Fruit fly (Drosophila melanogaster): Measurements from ENCODE around the gene CG14968.

The CG14968 gene

dm6 chr3L:3249997-3250774, 52.7 kb downstream of the CG14968 start (continued):
- TF ChIP-seq CG17186 (GFP tag; optimal IDR thresholded peaks at IDR 0.05), result peak; percentile 87
- TF ChIP-seq Poxn (GFP tag; IDR thresholded peaks at IDR 0.05), result peak; percentile 58; the same call in 1 of the 2 replicates
- peak; percentile 65 for TF ChIP-seq p53 (GFP tag; optimal IDR thresholded peaks at IDR 0.05)
- peak; percentile 89 for TF ChIP-seq CG6689 (GFP tag; IDR thresholded peaks at IDR 0.05)
- TF ChIP-seq HHEX (GFP tag; optimal IDR thresholded peaks at IDR 0.05), result peak; percentile 93
- TF ChIP-seq danr (GFP tag; IDR thresholded peaks at IDR 0.05), result peak; percentile 83
- no peak for TF ChIP-seq hb (GFP tag; IDR thresholded peaks at IDR 0.05; ENCODE audit: partially characterized antibody)
- peak; percentile 92 for TF ChIP-seq pnt (GFP tag; optimal IDR thresholded peaks at IDR 0.05)
- TF ChIP-seq Opbp (GFP tag; IDR thresholded peaks at IDR 0.05; ENCODE audit: partially characterized antibody), result no peak
- TF ChIP-seq luna (GFP tag; optimal IDR thresholded peaks at IDR 0.05), result peak; percentile 78
- TF ChIP-seq Hsf (GFP tag; optimal IDR thresholded peaks at IDR 0.05), result peak; percentile 97
- TF ChIP-seq CG33213 (GFP tag; optimal IDR thresholded peaks at IDR 0.05), result peak; percentile 87
- TF ChIP-seq Kr (GFP tag; optimal IDR thresholded peaks at IDR 0.05), result peak; percentile 15
- peak; percentile 83 for TF ChIP-seq CG30020 (tag; optimal IDR thresholded peaks at IDR 0.05)
- TF ChIP-seq Mad (GFP tag; optimal IDR thresholded peaks at IDR 0.05), result peak; percentile 92
- peak; percentile 77 for TF ChIP-seq otp (GFP tag; IDR thresholded peaks at IDR 0.05)
- TF ChIP-seq Scr (GFP tag; IDR thresholded peaks at IDR 0.05; ENCODE audit: partially characterized antibody), result no peak
- peak; percentile 60; the same call in 2 of the 3 replicates for TF ChIP-seq CG14050 (GFP tag; IDR thresholded peaks at IDR 0.05)
- TF ChIP-seq TFAM (GFP tag; optimal IDR thresholded peaks at IDR 0.05), result peak; percentile 71
- TF ChIP-seq CG10209 (GFP tag; optimal IDR thresholded peaks at IDR 0.05), result peak; percentile 97
- TF ChIP-seq CG9215 (GFP tag; IDR thresholded peaks at IDR 0.05), result peak; percentile 87
- TF ChIP-seq Antp (GFP tag; optimal IDR thresholded peaks at IDR 0.05), result peak; percentile 89
- peak; percentile 54; the same call in 1 of the 2 replicates for TF ChIP-seq E2f2 (GFP tag; IDR thresholded peaks at IDR 0.05)
- TF ChIP-seq Sox100B (GFP tag; optimal IDR thresholded peaks at IDR 0.05), result peak; percentile 98
- peak; percentile 94 for TF ChIP-seq CG12236 (GFP tag; optimal IDR thresholded peaks at IDR 0.05)
- no peak for TF ChIP-seq CG2199 (GFP tag; IDR thresholded peaks at IDR 0.05)
- TF ChIP-seq Rx (GFP tag; IDR thresholded peaks at IDR 0.05), result peak; percentile 36; the same call in 1 of the 2 replicates
- peak; percentile 92 for TF ChIP-seq CG12744 (GFP tag; optimal IDR thresholded peaks at IDR 0.05)
- peak; percentile 97 for TF ChIP-seq Oli (tag; optimal IDR thresholded peaks at IDR 0.05)
- no peak for TF ChIP-seq Lpt (GFP tag; optimal IDR thresholded peaks at IDR 0.05)
- TF ChIP-seq HLH54F (GFP tag; optimal IDR thresholded peaks at IDR 0.05), result peak; percentile 95
- peak; percentile 88 for TF ChIP-seq CG4854 (GFP tag; optimal IDR thresholded peaks at IDR 0.05)
- TF ChIP-seq CG10654 (GFP tag; optimal IDR thresholded peaks at IDR 0.05), result peak; percentile 83
- TF ChIP-seq cwo (GFP tag; optimal IDR thresholded peaks at IDR 0.05), result peak; percentile 90
- peak; percentile 95 for TF ChIP-seq CG12104 (GFP tag; optimal IDR thresholded peaks at IDR 0.05)
- peak; percentile 97 for TF ChIP-seq CG2678 (tag; optimal IDR thresholded peaks at IDR 0.05)
- peak; percentile 70 for TF ChIP-seq Deaf1 (tag; optimal IDR thresholded peaks at IDR 0.05)
- peak; percentile 45 for TF ChIP-seq ac (GFP tag; optimal IDR thresholded peaks at IDR 0.05)
- TF ChIP-seq C15 (GFP tag; IDR thresholded peaks at IDR 0.05), result peak; percentile 61; the same call in 1 of the 3 replicates
- TF ChIP-seq CG13894 (tag; optimal IDR thresholded peaks at IDR 0.05), result peak; percentile 18
- TF ChIP-seq ham (GFP tag; IDR thresholded peaks at IDR 0.05), result peak; percentile 48; the same call in 1 of the 2 replicates
- peak; percentile 59 for TF ChIP-seq mirr (GFP tag; optimal IDR thresholded peaks at IDR 0.05)
- TF ChIP-seq ATbp (GFP tag; optimal IDR thresholded peaks at IDR 0.05), result peak; percentile 89
- peak; percentile 85 for TF ChIP-seq CG17359 (tag; optimal IDR thresholded peaks at IDR 0.05)
- peak; percentile 71 for TF ChIP-seq Hey (tag; optimal IDR thresholded peaks at IDR 0.05)
- TF ChIP-seq maf-S (GFP tag; optimal IDR thresholded peaks at IDR 0.05), result peak; percentile 90
- TF ChIP-seq ara (GFP tag; IDR thresholded peaks at IDR 0.05), result peak; percentile 80
- TF ChIP-seq Usf (GFP tag; optimal IDR thresholded peaks at IDR 0.05), result peak; percentile 96
- peak; percentile 89 for TF ChIP-seq Rfx (GFP tag; IDR thresholded peaks at IDR 0.05)

Data from whole organism, embryonic.